Worm (Caenorhabditis elegans): ENCODE data around the gene Y42H9AR.1.

Y42H9AR.1 gene

ce11 chrIV:8159087-8159486 is 45.9 kb downstream of the Y42H9AR.1 start, which contains the start of gene faah-1:
faah-1 (plus strand) TSS chrIV:8159387.
- no peak for TF ChIP-seq unc-55 (GFP tag; optimal IDR thresholded peaks at IDR 0.05)
- no peak for TF ChIP-seq sdc-2 (tag; optimal IDR thresholded peaks at IDR 0.05)
- TF ChIP-seq C08G9.2 (tag; optimal IDR thresholded peaks at IDR 0.05), result no peak
- TF ChIP-seq gmeb-2 (tag; optimal IDR thresholded peaks at IDR 0.05), result no peak
- TF ChIP-seq hlh-15 (tag; optimal IDR thresholded peaks at IDR 0.05), result no peak
- no peak for TF ChIP-seq fax-1 (tag; optimal IDR thresholded peaks at IDR 0.05)
- TF ChIP-seq F13H6.1 (tag; optimal IDR thresholded peaks at IDR 0.05), result no peak
- no peak for TF ChIP-seq hlh-8 (tag; optimal IDR thresholded peaks at IDR 0.05)
- no peak for TF ChIP-seq ceh-6 (GFP tag; optimal IDR thresholded peaks at IDR 0.05)
- no peak for TF ChIP-seq pha-4 (tag; optimal IDR thresholded peaks at IDR 0.05)
- no peak for TF ChIP-seq ceh-22 (tag; optimal IDR thresholded peaks at IDR 0.05)
- no peak for TF ChIP-seq lin-11 (tag; optimal IDR thresholded peaks at IDR 0.05)
- TF ChIP-seq syd-9 (tag; optimal IDR thresholded peaks at IDR 0.05), result no peak
- no peak for TF ChIP-seq unc-42 (tag; optimal IDR thresholded peaks at IDR 0.05)
- TF ChIP-seq nhr-11 (tag; optimal IDR thresholded peaks at IDR 0.05), result no peak
- no peak for TF ChIP-seq C38D4.7 (GFP tag; optimal IDR thresholded peaks at IDR 0.05)
- TF ChIP-seq K09A11.1 (tag; optimal IDR thresholded peaks at IDR 0.05; ENCODE audit: insufficient read depth), result no peak
- no peak for TF ChIP-seq pat-9 (tag; optimal IDR thresholded peaks at IDR 0.05)
- no peak for TF ChIP-seq pag-3 (tag; optimal IDR thresholded peaks at IDR 0.05; ENCODE audit: borderline replicate concordance)
- no peak for TF ChIP-seq dve-1 (tag; optimal IDR thresholded peaks at IDR 0.05)

- TF ChIP-seq hlh-13 (GFP tag; optimal IDR thresholded peaks at IDR 0.05) (no peak), ceh-34 (tag; optimal IDR thresholded peaks at IDR 0.05) (no peak), eyg-1 (tag; optimal IDR thresholded peaks at IDR 0.05) (no peak), nhr-11 (tag; optimal IDR thresholded peaks at IDR 0.05) (no peak)
Observed at ce11 chrIV:8159995-8160394, 46.8 kb downstream of the Y42H9AR.1 start.

- TF ChIP-seq hlh-30 (tag; optimal IDR thresholded peaks at IDR 0.05; ENCODE audit: insufficient read depth) (no peak), gmeb-2 (tag; optimal IDR thresholded peaks at IDR 0.05) (no peak), sdc-2 (tag; optimal IDR thresholded peaks at IDR 0.05) (no peak), dmd-4 (tag; optimal IDR thresholded peaks at IDR 0.05; ENCODE audit: borderline replicate concordance) (no peak), madf-2 (tag; optimal IDR thresholded peaks at IDR 0.05) (no peak), sox-4 (tag; optimal IDR thresholded peaks at IDR 0.05) (no peak), K09A11.1 (tag; optimal IDR thresholded peaks at IDR 0.05; ENCODE audit: insufficient read depth) (no peak), elt-4 (tag; optimal IDR thresholded peaks at IDR 0.05) (no peak), ceh-6 (GFP tag; optimal IDR thresholded peaks at IDR 0.05) (no peak), ceh-9 (tag; optimal IDR thresholded peaks at IDR 0.05) (no peak), rnt-1 (tag; optimal IDR thresholded peaks at IDR 0.05) (no peak)
Observed at ce11 chrIV:8161774-8162173, 48.6 kb downstream of the Y42H9AR.1 start.

- TF ChIP-seq unc-42 (tag; optimal IDR thresholded peaks at IDR 0.05), result no peak
- no peak for TF ChIP-seq ceh-19 (GFP tag; optimal IDR thresholded peaks at IDR 0.05)
- TF ChIP-seq ceh-31 (tag; optimal IDR thresholded peaks at IDR 0.05), result no peak
- peak; percentile 4 for TF ChIP-seq elt-2 (tag; optimal IDR thresholded peaks at IDR 0.05)
- TF ChIP-seq unc-3 (GFP tag; conservative IDR thresholded peaks at IDR 0.05), result no peak
- no peak for TF ChIP-seq unc-3 (tag; optimal IDR thresholded peaks at IDR 0.05)
Observed at ce11 chrIV:8163687-8164086, 50.5 kb downstream of the Y42H9AR.1 start, which contains the start of gene clec-51. clec-51 (minus strand) TSS chrIV:8163800.

ce11 chrIV:8164515-8164914 is 51.3 kb downstream of the Y42H9AR.1 start:
- TF ChIP-seq dmd-4 (tag; optimal IDR thresholded peaks at IDR 0.05; ENCODE audit: borderline replicate concordance), result no peak
- no peak for TF ChIP-seq zip-5 (tag; optimal IDR thresholded peaks at IDR 0.05)
- TF ChIP-seq gmeb-2 (tag; optimal IDR thresholded peaks at IDR 0.05), result no peak
- TF ChIP-seq fkh-6 (tag; optimal IDR thresholded peaks at IDR 0.05), result no peak
- no peak for TF ChIP-seq T23F11.4 (GFP tag; optimal IDR thresholded peaks at IDR 0.05)
- no peak for TF ChIP-seq hlh-13 (GFP tag; optimal IDR thresholded peaks at IDR 0.05)
- TF ChIP-seq hlh-30 (tag; optimal IDR thresholded peaks at IDR 0.05; ENCODE audit: insufficient read depth), result no peak
- no peak for TF ChIP-seq dve-1 (tag; optimal IDR thresholded peaks at IDR 0.05)

All from whole organism, late embryonic.